Fruit fly (Drosophila melanogaster): ENCODE data around the gene CG13069.

- TF ChIP-seq pan (optimal IDR thresholded peaks at IDR 0.05) = no peak
- TF ChIP-seq jim (GFP tag; optimal IDR thresholded peaks at IDR 0.05) = no peak
- no peak for TF ChIP-seq Vsx2 (GFP tag; optimal IDR thresholded peaks at IDR 0.05; ENCODE audit: partially characterized antibody)
- no peak for TF ChIP-seq ey (GFP tag; optimal IDR thresholded peaks at IDR 0.05)
- TF ChIP-seq h (GFP tag; optimal IDR thresholded peaks at IDR 0.05) = no peak
- TF ChIP-seq foxo (GFP tag; optimal IDR thresholded peaks at IDR 0.05) = no peak
- TF ChIP-seq CG32264 (GFP tag; optimal IDR thresholded peaks at IDR 0.05) = no peak
- TF ChIP-seq OdsH (GFP tag; optimal IDR thresholded peaks at IDR 0.05) = no peak
These were observed 43.9 kb upstream of the CG13069 start for dm6 chr3L:16221278-16221677.

Measured in whole organism, wandering third instar larva.